Worm (Caenorhabditis elegans) whole organism, young adult: ENCODE data around the gene srsx-25.

Experiments used
- B0019.2 ChIP-seq: fragments of 200-800 bp; sonication (Bioruptor generic); conservative IDR thresholded peaks from 2 replicates; pipeline ENCODE4 v1.3.6; 2022; ENCODE audit warnings: missing genetic modification reagents, missing genetic modification characterization, missing compliant biosample characterization
- B0035.1 ChIP-seq: sonication (generic microtip); optimal IDR thresholded peaks from 2 replicates; lab custom pipeline; 2016; ENCODE audit warnings: missing genetic modification characterization, mild to moderate bottlenecking, missing compliant biosample characterization, missing genotype, missing genetic modification reagents
- F23B12.7 ChIP-seq: sonication (generic microtip); optimal IDR thresholded peaks from 2 replicates; lab custom pipeline; 2017; ENCODE audit warnings: missing genetic modification characterization, mild to moderate bottlenecking, missing compliant biosample characterization, antibody characterized with exemption, moderate library complexity; ENCODE audit not compliant: insufficient read depth
- F39B2.1 ChIP-seq: fragments of 200-800 bp; sonication (Bioruptor generic); IDR thresholded peaks from 2 replicates; pipeline ENCODE4 v1.3.6; 2022; ENCODE audit warnings: missing genetic modification reagents, missing genetic modification characterization, missing compliant biosample characterization
- F49E8.2 ChIP-seq: sonication (generic microtip); optimal IDR thresholded peaks from 3 replicates; lab custom pipeline; 2017; ENCODE audit warnings: missing genetic modification characterization, mild to moderate bottlenecking, missing compliant biosample characterization, antibody characterized with exemption, moderate library complexity; ENCODE audit not compliant: insufficient read depth
- T26A5.8 ChIP-seq: sonication (generic microtip); optimal IDR thresholded peaks from 2 replicates; lab custom pipeline; 2016; ENCODE audit warnings: missing genetic modification characterization, missing compliant biosample characterization
- Y53G8AR.9 ChIP-seq: fragments of 200-800 bp; sonication (Bioruptor generic); conservative IDR thresholded peaks from 2 replicates; pipeline ENCODE4 v1.3.6; 2022; ENCODE audit warnings: missing genetic modification reagents, missing genetic modification characterization, missing compliant biosample characterization
- Y56A3A.18 ChIP-seq: fragments of 200-800 bp; sonication (Bioruptor generic); IDR thresholded peaks from 2 replicates; pipeline ENCODE4 v1.3.6; 2022; ENCODE audit warnings: missing genetic modification reagents, missing genetic modification characterization, missing compliant biosample characterization
- Y79H2A.3 ChIP-seq: fragments of 200-800 bp; sonication (Bioruptor generic); conservative IDR thresholded peaks from 2 replicates; pipeline ENCODE4 v1.3.6; 2022; ENCODE audit warnings: missing genetic modification reagents, missing genetic modification characterization, missing compliant biosample characterization
- ZK185.1 ChIP-seq: sonication (generic microtip); optimal IDR thresholded peaks from 2 replicates; lab custom pipeline; 2016; ENCODE audit warnings: mild to moderate bottlenecking, missing genetic modification characterization, missing compliant biosample characterization; ENCODE audit not compliant: poor library complexity, severe bottlenecking
- aptf-2 ChIP-seq: fragments of 200-800 bp; sonication (Bioruptor generic); conservative IDR thresholded peaks from 2 replicates; pipeline ENCODE4 v1.3.6; 2022; ENCODE audit warnings: missing genetic modification reagents, missing genetic modification characterization, missing compliant biosample characterization
- attf-3 ChIP-seq: fragments of 200-800 bp; sonication (Bioruptor generic); conservative IDR thresholded peaks from 2 replicates; pipeline ENCODE4 v1.3.6; 2022; ENCODE audit warnings: missing genetic modification reagents, missing genetic modification characterization, missing compliant biosample characterization
- cebp-2 ChIP-seq: fragments of 200-800 bp; sonication (Bioruptor generic); IDR thresholded peaks from 2 replicates; pipeline ENCODE4 v1.3.6; 2022; ENCODE audit warnings: missing genetic modification characterization, missing compliant biosample characterization
- ceh-91 ChIP-seq: fragments of 200-800 bp; sonication (Bioruptor generic); IDR thresholded peaks from 2 replicates; pipeline ENCODE4 v1.3.6; 2022; ENCODE audit warnings: missing genetic modification reagents, missing genetic modification characterization, missing compliant biosample characterization
- egl-44 ChIP-seq: fragments of 200-800 bp; sonication (Bioruptor generic); IDR thresholded peaks from 2 replicates; pipeline ENCODE4 v1.3.6; 2022; ENCODE audit warnings: missing genetic modification reagents, missing genetic modification characterization, missing compliant biosample characterization
- hlh-26 ChIP-seq: fragments of 200-800 bp; sonication (Bioruptor generic); conservative IDR thresholded peaks from 2 replicates; pipeline ENCODE4 v1.3.6; 2022; ENCODE audit warnings: missing genetic modification reagents, missing genetic modification characterization, missing compliant biosample characterization
- hmg-1.2 ChIP-seq: fragments of 200-800 bp; sonication (Bioruptor generic); IDR thresholded peaks from 2 replicates; pipeline ENCODE4 v1.3.6; 2022; ENCODE audit warnings: missing genetic modification reagents, missing genetic modification characterization, missing compliant biosample characterization
- hsf-1 ChIP-seq: fragments of 200-800 bp; sonication (Bioruptor generic); IDR thresholded peaks from 2 replicates; pipeline ENCODE4 v1.3.6; 2022; ENCODE audit warnings: missing genetic modification reagents, missing genetic modification characterization, missing compliant biosample characterization
- lag-1 ChIP-seq: fragments of 200-800 bp; sonication (Bioruptor generic); IDR thresholded peaks from 2 replicates; pipeline ENCODE4 v1.3.6; 2022; ENCODE audit warnings: missing genetic modification reagents, missing genetic modification characterization, missing compliant biosample characterization
- lin-40 ChIP-seq: sonication (generic microtip); optimal IDR thresholded peaks from 2 replicates; lab custom pipeline; 2016; ENCODE audit warnings: missing genetic modification characterization, mild to moderate bottlenecking, missing compliant biosample characterization, missing genotype, missing genetic modification reagents
- madf-6 ChIP-seq: fragments of 200-800 bp; sonication (Bioruptor generic); IDR thresholded peaks from 2 replicates; pipeline ENCODE4 v1.3.6; 2022; ENCODE audit warnings: missing genetic modification reagents, missing genetic modification characterization, missing compliant biosample characterization
- mel-28 ChIP-seq: sonication (generic microtip); optimal IDR thresholded peaks from 2 replicates; lab custom pipeline; 2016; ENCODE audit warnings: borderline replicate concordance, mild to moderate bottlenecking, missing genetic modification characterization, missing compliant biosample characterization
- mxl-1 ChIP-seq: sonication (generic microtip); optimal IDR thresholded peaks from 2 replicates; lab custom pipeline; 2016; ENCODE audit warnings: missing genetic modification characterization, missing compliant biosample characterization
- nfya-1 ChIP-seq: sonication (generic microtip); optimal IDR thresholded peaks from 2 replicates; lab custom pipeline; 2017; ENCODE audit warnings: antibody characterized with exemption, missing compliant biosample characterization, missing genetic modification characterization, borderline replicate concordance; ENCODE audit not compliant: insufficient read depth
- nfyb-1 ChIP-seq: fragments of 200-800 bp; sonication (Bioruptor generic); IDR thresholded peaks from 2 replicates; pipeline ENCODE4 v1.3.6; 2022; ENCODE audit warnings: missing genetic modification reagents, missing genetic modification characterization, missing compliant biosample characterization
- nhr-27 ChIP-seq: fragments of 200-800 bp; sonication (Bioruptor generic); optimal IDR thresholded peaks from 2 replicates; lab custom pipeline; 2018; ENCODE audit warnings: mild to moderate bottlenecking, missing genetic modification characterization, moderate library complexity, missing compliant biosample characterization
- nhr-80 ChIP-seq: sonication (generic microtip); optimal IDR thresholded peaks from 2 replicates; lab custom pipeline; 2016; ENCODE audit warnings: missing genetic modification characterization, missing compliant biosample characterization
- pbrm-1 ChIP-seq: fragments of 200-800 bp; sonication (Bioruptor generic); IDR thresholded peaks from 2 replicates; pipeline ENCODE4 v1.3.6; 2022; ENCODE audit warnings: missing genetic modification reagents, missing genetic modification characterization, missing compliant biosample characterization
- repo-1 ChIP-seq: sonication (generic microtip); optimal IDR thresholded peaks from 2 replicates; lab custom pipeline; 2017; ENCODE audit warnings: mild to moderate bottlenecking, missing genetic modification characterization, missing compliant biosample characterization
- sea-2 ChIP-seq: fragments of 200-800 bp; sonication (Bioruptor generic); IDR thresholded peaks from 2 replicates; pipeline ENCODE4 v1.3.6; 2022; ENCODE audit warnings: missing genetic modification characterization, missing compliant biosample characterization
- snpc-4 ChIP-seq, 5 experiments: fragments of 150-350 bp in 1 of 5; sonication (generic microtip) in 4 of 5; optimal IDR thresholded peaks; 2 replicates each; lab custom pipeline; 2014 to 2018; ENCODE audit warnings: missing genetic modification characterization in 5 of 5, missing biosample characterization in 3 of 5, antibody characterized with exemption in 2 of 5, mild to moderate bottlenecking in 2 of 5, missing compliant biosample characterization in 2 of 5, missing genotype in 2 of 5, moderate library complexity in 2 of 5, missing genetic modification reagents in 1 of 5
- sptf-2 ChIP-seq: fragments of 200-800 bp; sonication (Bioruptor generic); optimal IDR thresholded peaks from 2 replicates; lab custom pipeline; 2018; ENCODE audit warnings: mild to moderate bottlenecking, missing genetic modification characterization, missing compliant biosample characterization

Gene srsx-25

DNA sequence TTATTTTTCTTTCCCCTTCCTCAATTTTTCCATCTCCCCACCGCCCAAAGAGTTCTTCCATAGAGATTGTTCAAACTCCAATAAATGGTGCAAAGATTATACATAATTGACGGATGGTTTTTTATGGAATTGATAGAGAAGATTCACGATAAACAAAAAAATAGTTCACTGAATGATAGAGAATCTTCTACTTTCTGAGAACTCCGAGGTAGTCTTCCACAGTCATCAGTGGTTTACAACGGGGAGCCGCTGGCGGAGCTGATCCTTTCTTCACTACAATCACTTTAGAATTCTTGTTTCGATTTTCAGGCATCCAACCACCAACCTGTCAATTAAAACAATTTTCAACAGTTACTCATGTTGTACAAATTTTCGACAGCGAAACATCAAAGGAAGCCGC, 9.0 kb upstream of the srsx-25 start (continued):
- 0 out of 2 replicates have a peak, but pooled peaks have one; percentile 45 for TF ChIP-seq pbrm-1 (GFP tag; lab: Robert Waterston, UW)
- TF ChIP-seq madf-6 (GFP tag; lab: Robert Waterston, UW) = no peak; the same call in 1 of the 2 replicates
- no peak for TF ChIP-seq nfyb-1 (GFP tag; lab: Robert Waterston, UW)
- no peak for TF ChIP-seq egl-44
- TF ChIP-seq nfya-1 (tag; lab: Kevin White, UChicago) = no peak
- TF ChIP-seq Y56A3A.18 = no peak
- 0 out of 2 replicates have a peak, but pooled peaks have one; percentile 13 for TF ChIP-seq hmg-1.2 (GFP tag; lab: Robert Waterston, UW)
- TF ChIP-seq aptf-2 (GFP tag; lab: Robert Waterston, UW) = no peak
- TF ChIP-seq hlh-26 = no peak
- no peak for TF ChIP-seq T26A5.8 (tag; lab: Kevin White, UChicago)
- TF ChIP-seq lag-1 (GFP tag; lab: Robert Waterston, UW) = no peak
- peak; percentile 63 for TF ChIP-seq hsf-1 (GFP tag; lab: Robert Waterston, UW)
- peak; percentile 58; the same call in 1 of the 2 replicates for TF ChIP-seq cebp-2 (GFP tag; lab: Robert Waterston, UW)

DNA sequence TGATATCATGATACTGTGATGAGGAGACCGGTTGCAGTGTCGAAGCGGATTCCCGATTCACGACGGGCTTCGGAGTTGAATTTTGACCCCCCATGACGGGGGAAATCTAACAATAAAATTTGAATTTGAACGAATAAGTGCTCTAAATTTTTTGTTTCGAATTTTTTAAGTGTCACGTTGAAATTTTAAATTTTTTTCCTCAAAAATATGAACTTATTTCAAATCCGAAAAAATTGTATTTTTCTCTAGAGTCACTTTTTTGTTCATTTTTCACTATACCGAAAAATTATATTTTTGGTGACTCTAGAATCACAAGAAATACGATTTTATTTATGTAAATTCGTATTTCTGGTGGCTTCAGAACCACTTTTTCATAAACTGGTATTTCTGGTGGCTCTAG, 6.5 kb upstream of the srsx-25 start, which contains the start of gene W02A2.8:
Gene W02A2.8 (minus strand): TSS at position 101 of the 400 bp plus-strand sequence.
- TF ChIP-seq F23B12.7 (tag; lab: Kevin White, UChicago) (no peak), egl-44 (no peak), lin-40 (tag; lab: Kevin White, UChicago) (no peak), sptf-2 (no peak), attf-3 (GFP tag; lab: Robert Waterston, UW) (no peak), Y56A3A.18 (no peak), snpc-4 (GFP tag; optimal IDR thresholded peaks at IDR 0.05; lab: Kevin White, UChicago) (no peak), snpc-4 (tag; optimal IDR thresholded peaks at IDR 0.05; lab: Kevin White, UChicago) (no peak), F49E8.2 (tag; lab: Kevin White, UChicago) (no peak), sea-2 (GFP tag; lab: Robert Waterston, UW) (no peak), nhr-27 (tag; lab: Kevin White, UChicago) (no peak), mxl-1 (tag; lab: Kevin White, UChicago) (no peak), mel-28 (tag; lab: Kevin White, UChicago) (no peak), Y53G8AR.9 (no peak), ZK185.1 (tag; lab: Kevin White, UChicago) (no peak), repo-1 (tag; lab: Kevin White, UChicago) (no peak), ceh-91 (GFP tag; lab: Robert Waterston, UW) (no peak), madf-6 (GFP tag; lab: Robert Waterston, UW) (no peak)

DNA sequence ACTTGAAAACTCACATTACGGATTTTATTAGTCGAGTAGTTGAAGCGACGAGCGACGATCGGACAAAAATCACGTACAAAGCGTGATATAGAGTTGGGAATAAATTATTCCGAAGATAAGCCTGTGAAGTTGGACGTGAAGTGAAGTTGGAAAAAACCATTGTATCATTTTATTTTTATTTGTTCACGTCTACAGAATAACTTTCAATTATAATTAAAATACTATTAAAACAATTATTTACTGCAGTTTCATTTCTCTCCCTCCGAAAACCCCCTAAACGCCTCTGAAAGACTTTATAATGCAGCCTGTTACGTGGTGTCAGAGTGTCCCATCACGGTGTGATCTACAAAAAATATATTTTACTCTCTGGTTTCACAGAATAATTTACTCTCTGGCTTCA, 4.8 kb upstream of the srsx-25 start, which contains the start of gene Y62E10A.3:
Gene Y62E10A.3 (minus strand): TSS at position 101 of the 400 bp plus-strand sequence.
- TF ChIP-seq lin-40 (tag; lab: Kevin White, UChicago) (no peak), B0035.1 (tag; lab: Kevin White, UChicago) (no peak), B0019.2 (no peak), F39B2.1 (no peak), pbrm-1 (GFP tag; lab: Robert Waterston, UW) (no peak), nhr-80 (tag; lab: Kevin White, UChicago) (no peak), Y79H2A.3 (GFP tag; lab: Robert Waterston, UW) (no peak), hsf-1 (GFP tag; lab: Robert Waterston, UW) (no peak)
